Fruit fly (Drosophila melanogaster) whole organism, embryonic: ENCODE data around the gene CG34453.

Source experiments
- CG11723 ChIP-seq: fragments of 200-800 bp; sonication (Bioruptor generic); optimal IDR thresholded peaks from 2 replicates; lab custom pipeline; 2017; ENCODE audit warnings: missing biosample characterization, mild to moderate bottlenecking, missing genetic modification characterization
- CG12391 ChIP-seq: fragments of 200-800 bp; sonication (Bioruptor generic); optimal IDR thresholded peaks from 3 replicates; lab custom pipeline; 2018; ENCODE audit warnings: missing biosample characterization, mild to moderate bottlenecking, missing genetic modification characterization, moderate library complexity
- CG14050 ChIP-seq: fragments of 200-800 bp; sonication (Bioruptor generic); IDR thresholded peaks from 3 replicates; pipeline ENCODE4 v1.3.6; 2022; ENCODE audit warnings: missing biosample characterization, missing genetic modification characterization
- CG14710 ChIP-seq: fragments of 200-800 bp; sonication (Bioruptor generic); optimal IDR thresholded peaks from 3 replicates; lab custom pipeline; 2019; ENCODE audit warnings: missing biosample characterization, mild to moderate bottlenecking, missing genetic modification characterization, moderate library complexity
- CG14965 ChIP-seq: fragments of 200-800 bp; sonication (Bioruptor generic); optimal IDR thresholded peaks from 2 replicates; lab custom pipeline; 2016; ENCODE audit warnings: missing biosample characterization, missing genetic modification characterization, borderline replicate concordance
- CG17328 ChIP-seq: fragments of 200-800 bp; sonication (Bioruptor generic); IDR thresholded peaks from 2 replicates; pipeline ENCODE4 v1.3.6; 2022; ENCODE audit warnings: missing biosample characterization, missing genetic modification characterization
- CG17802 ChIP-seq: fragments of 200-800 bp; sonication (Bioruptor generic); optimal IDR thresholded peaks from 2 replicates; lab custom pipeline; 2018; ENCODE audit warnings: missing biosample characterization, mild to moderate bottlenecking, missing genetic modification characterization, moderate library complexity
- CG2712 ChIP-seq: fragments of 200-800 bp; optimal IDR thresholded peaks from 3 replicates; lab custom pipeline; 2019; ENCODE audit warnings: missing biosample characterization, mild to moderate bottlenecking, missing genetic modification characterization, moderate library complexity
- CG30403 ChIP-seq: fragments of 200-800 bp; sonication (Bioruptor generic); optimal IDR thresholded peaks from 3 replicates; lab custom pipeline; 2016; ENCODE audit warnings: missing biosample characterization, missing genetic modification characterization
- CG4707 ChIP-seq: fragments of 200-800 bp; sonication (Bioruptor generic); optimal IDR thresholded peaks from 2 replicates; lab custom pipeline; 2018; ENCODE audit warnings: missing biosample characterization, mild to moderate bottlenecking, missing genetic modification characterization, moderate library complexity
- CG4854 ChIP-seq: fragments of 200-800 bp; sonication (Bioruptor generic); optimal IDR thresholded peaks from 2 replicates; lab custom pipeline; 2016; ENCODE audit warnings: missing biosample characterization, missing genetic modification characterization, inconsistent platforms
- CG5953 ChIP-seq: fragments of 200-800 bp; sonication (Bioruptor generic); IDR thresholded peaks from 2 replicates; pipeline ENCODE4 v1.3.6; 2022; ENCODE audit warnings: missing biosample characterization, missing genetic modification characterization
- CG6683 ChIP-seq: fragments of 200-800 bp; sonication (Bioruptor generic); optimal IDR thresholded peaks from 2 replicates; lab custom pipeline; 2017; ENCODE audit warnings: missing biosample characterization, mild to moderate bottlenecking, missing genetic modification characterization, missing genetic modification reagents
- CG6765 ChIP-seq: fragments of 200-800 bp; sonication (Bioruptor generic); optimal IDR thresholded peaks from 3 replicates; lab custom pipeline; 2017; ENCODE audit warnings: missing biosample characterization, mild to moderate bottlenecking, missing genetic modification characterization
- CG6791 ChIP-seq: fragments of 200-800 bp; sonication (Bioruptor generic); IDR thresholded peaks from 3 replicates; pipeline ENCODE4 v1.3.6; 2022; ENCODE audit warnings: missing biosample characterization, missing genetic modification characterization; ENCODE audit not compliant: partially characterized antibody
- CG6813 ChIP-seq: fragments of 200-800 bp; sonication (Bioruptor generic); optimal IDR thresholded peaks from 2 replicates; lab custom pipeline; 2017; ENCODE audit warnings: missing biosample characterization, missing genetic modification characterization, mild to moderate bottlenecking, moderate library complexity, missing genetic modification reagents
- CG7786 ChIP-seq: fragments of 200-800 bp; sonication (Bioruptor generic); optimal IDR thresholded peaks from 2 replicates; lab custom pipeline; 2016; ENCODE audit warnings: missing biosample characterization, missing genetic modification characterization
- Camta ChIP-seq: fragments of 200-800 bp; sonication (Bioruptor generic); optimal IDR thresholded peaks from 2 replicates; lab custom pipeline; 2016; ENCODE audit warnings: missing biosample characterization, missing genetic modification characterization
- Dbx ChIP-seq: fragments of 200-800 bp; sonication (Bioruptor generic); IDR thresholded peaks from 3 replicates; pipeline ENCODE4 v1.3.6; 2022; ENCODE audit warnings: missing biosample characterization, missing genetic modification characterization
- Dref ChIP-seq: fragments of 200-800 bp; sonication (Bioruptor generic); IDR thresholded peaks from 2 replicates; pipeline ENCODE4 v1.3.6; 2022; ENCODE audit warnings: missing biosample characterization, missing genetic modification characterization
- ERR ChIP-seq: fragments of 200-800 bp; sonication (Bioruptor generic); optimal IDR thresholded peaks from 2 replicates; lab custom pipeline; 2016; ENCODE audit warnings: missing biosample characterization, missing genetic modification characterization
- Ets65A ChIP-seq: fragments of 200-800 bp; sonication (Bioruptor generic); peaks from one replicate; lab custom pipeline; 2016; ENCODE audit warnings: missing biosample characterization, missing genetic modification characterization
- Fer1 ChIP-seq: fragments of 200-800 bp; sonication (Bioruptor generic); optimal IDR thresholded peaks from 2 replicates; lab custom pipeline; 2017; ENCODE audit warnings: missing biosample characterization, mild to moderate bottlenecking, missing genetic modification characterization
- Hmx ChIP-seq: fragments of 200-800 bp; sonication (Bioruptor generic); optimal IDR thresholded peaks from 2 replicates; lab custom pipeline; 2016; ENCODE audit warnings: missing biosample characterization, missing genetic modification characterization
- Hr78 ChIP-seq, 2 experiments: fragments of 200-800 bp in 1 of 2; fragments of >200 bp in 1 of 2; sonication (Bioruptor generic) in 1 of 2; optimal IDR thresholded peaks; 2 replicates each; lab custom pipeline; 2017 to 2019; ENCODE audit warnings: missing biosample characterization in 2 of 2, missing genetic modification characterization in 2 of 2, mild to moderate bottlenecking in 1 of 2, moderate library complexity in 1 of 2
- Lhr ChIP-seq: fragments of 200-800 bp; sonication (Bioruptor generic); optimal IDR thresholded peaks from 3 replicates; lab custom pipeline; 2017; ENCODE audit warnings: mild to moderate bottlenecking, missing biosample characterization, missing genetic modification reagents, missing genetic modification characterization
- Meics ChIP-seq: fragments of 200-800 bp; sonication (Bioruptor generic); optimal IDR thresholded peaks from 2 replicates; lab custom pipeline; 2017; ENCODE audit warnings: missing biosample characterization, mild to moderate bottlenecking, missing genetic modification characterization
- Oaz ChIP-seq: fragments of 200-800 bp; sonication (Bioruptor generic); IDR thresholded peaks from 2 replicates; pipeline ENCODE4 v1.3.6; 2022; ENCODE audit warnings: missing biosample characterization, missing genetic modification characterization
- Opbp ChIP-seq: fragments of 200-800 bp; sonication (Bioruptor generic); IDR thresholded peaks from 3 replicates; pipeline ENCODE4 v1.3.6; 2022; ENCODE audit warnings: missing biosample characterization, missing genetic modification characterization; ENCODE audit not compliant: partially characterized antibody
- Side ChIP-seq: fragments of 200-800 bp; sonication (Bioruptor generic); optimal IDR thresholded peaks from 2 replicates; lab custom pipeline; 2016; ENCODE audit warnings: missing biosample characterization, missing genetic modification characterization
- Ssrp ChIP-seq: fragments of 200-800 bp; sonication (Bioruptor generic); optimal IDR thresholded peaks from 2 replicates; lab custom pipeline; 2018; ENCODE audit warnings: missing biosample characterization, mild to moderate bottlenecking, missing genetic modification characterization, moderate library complexity
- Taf1 ChIP-seq: fragments of 200-800 bp; sonication (Bioruptor generic); IDR thresholded peaks from 2 replicates; pipeline ENCODE4 v1.3.6; 2022; ENCODE audit warnings: missing biosample characterization, missing genetic modification characterization
- ara ChIP-seq: fragments of 200-800 bp; sonication (Bioruptor generic); IDR thresholded peaks from 2 replicates; pipeline ENCODE4 v1.3.6; 2022; ENCODE audit warnings: missing biosample characterization, missing genetic modification characterization
- cato ChIP-seq: fragments of 200-800 bp; sonication (Bioruptor generic); optimal IDR thresholded peaks from 2 replicates; lab custom pipeline; 2016; ENCODE audit warnings: missing biosample characterization, missing genetic modification characterization, borderline replicate concordance
- dm ChIP-seq: fragments of 200-800 bp; sonication (Bioruptor generic); optimal IDR thresholded peaks from 3 replicates; lab custom pipeline; 2016; ENCODE audit warnings: missing biosample characterization, missing genetic modification characterization
- dmrt11E ChIP-seq: fragments of 200-800 bp; sonication (Bioruptor generic); optimal IDR thresholded peaks from 3 replicates; lab custom pipeline; 2018; ENCODE audit warnings: missing biosample characterization, mild to moderate bottlenecking, missing genetic modification characterization, moderate library complexity
- dysf ChIP-seq: fragments of 200-800 bp; sonication (Bioruptor generic); IDR thresholded peaks from 3 replicates; pipeline ENCODE4 v1.3.6; 2022; ENCODE audit warnings: missing biosample characterization, missing genetic modification characterization
- fd102C ChIP-seq: fragments of 200-800 bp; sonication (Bioruptor generic); optimal IDR thresholded peaks from 2 replicates; lab custom pipeline; 2018; ENCODE audit warnings: missing biosample characterization, mild to moderate bottlenecking, missing genetic modification characterization, moderate library complexity
- fd3F ChIP-seq: fragments of 200-800 bp; sonication (Bioruptor generic); optimal IDR thresholded peaks from 2 replicates; lab custom pipeline; 2018; ENCODE audit warnings: missing biosample characterization, mild to moderate bottlenecking, missing genetic modification characterization, moderate library complexity
- gem ChIP-seq: fragments of 200-800 bp; sonication (Bioruptor generic); optimal IDR thresholded peaks from 2 replicates; lab custom pipeline; 2019; ENCODE audit warnings: missing biosample characterization, mild to moderate bottlenecking, missing genetic modification characterization, moderate library complexity
- jumu ChIP-seq: fragments of 200-800 bp; sonication (Bioruptor generic); optimal IDR thresholded peaks from 3 replicates; lab custom pipeline; 2016; ENCODE audit warnings: missing biosample characterization, missing genetic modification characterization
- kay ChIP-seq: fragments of 200-800 bp; sonication (Bioruptor generic); optimal IDR thresholded peaks from 2 replicates; lab custom pipeline; 2016; ENCODE audit warnings: missing biosample characterization, missing genetic modification characterization
- maf-S ChIP-seq: fragments of 200-800 bp; sonication (Bioruptor generic); optimal IDR thresholded peaks from 2 replicates; lab custom pipeline; 2016; ENCODE audit warnings: missing biosample characterization, missing genetic modification characterization
- mirr ChIP-seq: fragments of 200-800 bp; sonication (Bioruptor generic); optimal IDR thresholded peaks from 3 replicates; lab custom pipeline; 2018; ENCODE audit warnings: missing biosample characterization, mild to moderate bottlenecking, missing genetic modification characterization
- onecut ChIP-seq: fragments of 200-800 bp; sonication (Bioruptor generic); IDR thresholded peaks from 2 replicates; pipeline ENCODE4 v1.3.6; 2022; ENCODE audit warnings: missing biosample characterization, missing genetic modification characterization
- org-1 ChIP-seq: fragments of 200-800 bp; sonication (Bioruptor generic); optimal IDR thresholded peaks from 2 replicates; lab custom pipeline; 2017; ENCODE audit warnings: missing biosample characterization, missing genetic modification characterization
- sens ChIP-seq: fragments of 200-800 bp; sonication (Bioruptor generic); peaks from one replicate; lab custom pipeline; 2016; ENCODE audit warnings: missing biosample characterization, missing genetic modification characterization
- sob ChIP-seq: fragments of 200-800 bp; sonication (Bioruptor generic); IDR thresholded peaks from 2 replicates; pipeline ENCODE4 v1.3.6; 2022; ENCODE audit warnings: missing biosample characterization, missing genetic modification characterization
- stc ChIP-seq: fragments of 200-800 bp; sonication (Bioruptor generic); IDR thresholded peaks from 2 replicates; pipeline ENCODE4 v1.3.6; 2022; ENCODE audit warnings: missing biosample characterization, missing genetic modification characterization
- unc-4 ChIP-seq: fragments of 200-800 bp; sonication (Bioruptor generic); IDR thresholded peaks from 2 replicates; pipeline ENCODE4 v1.3.6; 2022; ENCODE audit warnings: missing biosample characterization, missing genetic modification characterization; ENCODE audit not compliant: partially characterized antibody
- zfh1 ChIP-seq: fragments of 200-800 bp; sonication (Bioruptor generic); IDR thresholded peaks from 3 replicates; pipeline ENCODE4 v1.3.6; 2022; ENCODE audit warnings: missing biosample characterization, missing genetic modification characterization

Gene CG34453

DNA sequence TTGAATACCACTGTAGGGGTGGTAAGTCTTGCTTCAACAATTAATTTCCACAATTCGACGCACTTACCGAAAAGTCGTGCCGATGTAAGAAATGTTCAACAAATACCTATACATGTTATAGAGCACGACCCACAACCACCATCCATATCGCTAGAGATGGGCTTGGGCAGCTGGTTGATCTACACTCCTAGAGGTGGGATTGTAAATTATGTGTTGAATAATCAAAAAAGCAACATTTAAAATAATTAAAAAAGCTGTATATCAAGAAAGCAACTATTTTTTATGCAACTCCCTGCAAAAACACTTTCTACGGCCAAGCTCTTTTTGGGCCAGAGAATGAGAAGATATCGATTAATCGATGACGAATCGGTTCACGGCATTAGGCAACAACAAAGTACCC, 48.9 kb downstream of the CG34453 start, which contains the start of the genes CG34140, Mkp and Mtch (continued):
- peak; percentile 89 for TF ChIP-seq CG7786 (GFP tag; lab: Kevin White, UChicago)
- peak; percentile 71 for TF ChIP-seq fd3F
- TF ChIP-seq Hr78 (GFP tag; optimal IDR thresholded peaks at IDR 0.05; lab: Kevin White, UChicago) = no peak
- peak; percentile 76 for TF ChIP-seq dysf (GFP tag; lab: Robert Waterston, UW)
- peak; percentile 65 for TF ChIP-seq CG6683 (GFP tag; lab: Kevin White, UChicago)
- peak; percentile 91 for TF ChIP-seq gem (tag; lab: Kevin White, UChicago)
- peak; percentile 78 for TF ChIP-seq Ssrp (tag; lab: Kevin White, UChicago)
- no peak for TF ChIP-seq CG4707 (GFP tag; lab: Kevin White, UChicago)
- TF ChIP-seq ara (GFP tag; lab: Robert Waterston, UW) = peak; percentile 79
- TF ChIP-seq dm (GFP tag; lab: Kevin White, UChicago) = peak; percentile 85
- TF ChIP-seq sob = peak; percentile 84
- peak; percentile 74 for TF ChIP-seq zfh1 (GFP tag; lab: Robert Waterston, UW)
- peak; percentile 72 for TF ChIP-seq cato
- peak; percentile 56 for TF ChIP-seq CG6765
- TF ChIP-seq Camta = peak; percentile 79
- TF ChIP-seq stc (GFP tag; lab: Robert Waterston, UW) = peak; percentile 74; the same call in 1 of the 2 replicates
- peak; percentile 96 for TF ChIP-seq unc-4 (GFP tag; lab: Robert Waterston, UW)
- peak; percentile 90 for TF ChIP-seq kay (GFP tag; lab: Kevin White, UChicago)
- peak; percentile 48 for TF ChIP-seq CG14965 (GFP tag; lab: Kevin White, UChicago)
- no peak for TF ChIP-seq org-1
- TF ChIP-seq Side (GFP tag; lab: Kevin White, UChicago) = peak; percentile 87
- TF ChIP-seq sens = peak; percentile 98
- no peak for TF ChIP-seq CG6813 (GFP tag; lab: Kevin White, UChicago)
- TF ChIP-seq CG11723 (GFP tag; lab: Kevin White, UChicago) = no peak
- peak; percentile 74 for TF ChIP-seq Dref (GFP tag; lab: Robert Waterston, UW)
- TF ChIP-seq Taf1 (GFP tag; lab: Robert Waterston, UW) = peak; percentile 56; the same call in 1 of the 2 replicates
- TF ChIP-seq CG5953 (GFP tag; lab: Robert Waterston, UW) = no peak
- peak; percentile 14 for TF ChIP-seq CG17802
- TF ChIP-seq CG6791 (GFP tag; lab: Robert Waterston, UW) = peak; percentile 74; the same call in 2 of the 3 replicates
- peak; percentile 70; the same call in 2 of the 3 replicates for TF ChIP-seq CG14050
- TF ChIP-seq fd102C (GFP tag; lab: Kevin White, UChicago) = peak; percentile 27
- TF ChIP-seq dmrt11E (tag; lab: Kevin White, UChicago) = peak; percentile 80
- TF ChIP-seq Meics (GFP tag; lab: Kevin White, UChicago) = no peak
- TF ChIP-seq ERR (GFP tag; lab: Kevin White, UChicago) = peak; percentile 88
- peak; percentile 94 for TF ChIP-seq CG30403
- TF ChIP-seq CG17328 = peak; percentile 71
- TF ChIP-seq Fer1 (GFP tag; lab: Kevin White, UChicago) = peak; percentile 84
- no peak for TF ChIP-seq Hmx
- peak; percentile 88 for TF ChIP-seq CG2712 (tag; lab: Kevin White, UChicago)
- no peak for TF ChIP-seq onecut (GFP tag; lab: Robert Waterston, UW)
- TF ChIP-seq CG14710 (tag; lab: Kevin White, UChicago) = peak; percentile 92
- 0 out of 2 replicates have a peak, but pooled peaks have one; percentile 39 for TF ChIP-seq Oaz (GFP tag; lab: Robert Waterston, UW)
- TF ChIP-seq Ets65A (GFP tag; lab: Kevin White, UChicago) = peak; percentile 99
- TF ChIP-seq Opbp (GFP tag; lab: Robert Waterston, UW) = peak; percentile 82
- TF ChIP-seq CG4854 (GFP tag; lab: Kevin White, UChicago) = no peak
- TF ChIP-seq mirr = no peak
- no peak for TF ChIP-seq Lhr
- TF ChIP-seq maf-S (GFP tag; lab: Kevin White, UChicago) = peak; percentile 89
- TF ChIP-seq jumu (GFP tag; lab: Kevin White, UChicago) = peak; percentile 91
- TF ChIP-seq Dbx (GFP tag; lab: Robert Waterston, UW) = peak; percentile 89
- TF ChIP-seq CG12391 (tag; lab: Kevin White, UChicago) = peak; percentile 92
